Worm (Caenorhabditis elegans) whole organism, early embryonic: ENCODE measurements around the gene otub-3.

Experiments
- F13C5.2 ChIP-seq: sonication (generic microtip); optimal IDR thresholded peaks from 2 replicates; lab custom pipeline; 2017; ENCODE audit warnings: mild to moderate bottlenecking, missing genetic modification characterization, inconsistent platforms, missing compliant biosample characterization
- aly-1 ChIP-seq: sonication (generic microtip); optimal IDR thresholded peaks from 2 replicates; lab custom pipeline; 2016; ENCODE audit warnings: missing genetic modification characterization, missing compliant biosample characterization
- ama-1 ChIP-seq: fragments of 150-350 bp; optimal IDR thresholded peaks from 2 replicates; lab custom pipeline; 2014
- ceh-13 ChIP-seq: fragments of 200-800 bp; sonication (Bioruptor generic); optimal IDR thresholded peaks from 2 replicates; lab custom pipeline; 2018; ENCODE audit warnings: mild to moderate bottlenecking, missing genetic modification characterization, missing compliant biosample characterization
- ceh-36 ChIP-seq: sonication (generic microtip); optimal IDR thresholded peaks from 2 replicates; lab custom pipeline; 2016; ENCODE audit warnings: missing genetic modification characterization, inconsistent platforms, missing compliant biosample characterization
- hmbx-1 ChIP-seq: sonication (generic microtip); optimal IDR thresholded peaks from 2 replicates; lab custom pipeline; 2016; ENCODE audit warnings: mild to moderate bottlenecking, missing genetic modification characterization, missing compliant biosample characterization
- hmg-4 ChIP-seq: fragments of 200-800 bp; sonication (Bioruptor generic); optimal IDR thresholded peaks from 2 replicates; lab custom pipeline; 2018; ENCODE audit warnings: mild to moderate bottlenecking, missing genetic modification characterization, missing compliant biosample characterization
- pes-1 ChIP-seq: fragments of 200-800 bp; sonication (Bioruptor generic); IDR thresholded peaks from 2 replicates; pipeline ENCODE4 v1.3.6; 2022; ENCODE audit warnings: missing genetic modification reagents, missing genetic modification characterization, missing compliant biosample characterization
- scrt-1 ChIP-seq: fragments of 200-800 bp; sonication (Bioruptor generic); IDR thresholded peaks from 2 replicates; pipeline ENCODE4 v1.3.6; 2022; ENCODE audit warnings: missing genetic modification characterization, missing compliant biosample characterization
- sea-1 ChIP-seq: fragments of 200-800 bp; sonication (Bioruptor generic); conservative IDR thresholded peaks from 2 replicates; pipeline ENCODE4 v1.3.6; 2022; ENCODE audit warnings: missing genetic modification characterization, missing compliant biosample characterization
- tbx-11 ChIP-seq: fragments of 200-800 bp; sonication (Bioruptor generic); IDR thresholded peaks from 2 replicates; pipeline ENCODE4 v1.3.6; 2022; ENCODE audit warnings: missing genetic modification characterization, missing compliant biosample characterization

DNA sequence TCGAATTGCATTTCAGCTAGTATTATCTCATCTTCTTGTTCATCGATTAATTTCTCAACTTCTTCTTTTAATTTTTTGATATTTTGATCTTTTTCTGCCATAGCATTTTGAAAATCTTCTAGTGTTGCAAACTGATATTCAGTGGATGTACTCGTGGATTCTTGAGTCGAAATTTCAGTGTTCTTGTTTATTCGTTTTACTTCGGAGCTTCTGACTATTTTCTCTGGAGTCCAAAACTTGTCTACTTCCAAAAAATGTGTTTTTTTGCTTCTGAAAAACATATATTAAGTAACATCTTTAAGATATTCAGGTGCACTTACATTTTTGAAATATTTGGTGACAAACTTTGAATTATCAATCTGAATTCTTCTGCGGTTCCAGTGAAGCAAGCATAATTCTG, 41.6 kb downstream of the otub-3 start, which contains the start of gene F20C5.5:
- TF ChIP-seq tbx-11 (GFP tag; lab: Robert Waterston, UW): no peak
- TF ChIP-seq F13C5.2 (tag; lab: Kevin White, UChicago): no peak
- TF ChIP-seq aly-1: no peak
- TF ChIP-seq ama-1 (lab: Kevin White, UChicago): no peak
- TF ChIP-seq pes-1 (GFP tag; lab: Robert Waterston, UW): no peak
- TF ChIP-seq scrt-1 (GFP tag; lab: Robert Waterston, UW): no peak
- no peak for TF ChIP-seq sea-1
- no peak for TF ChIP-seq hmbx-1 (tag; lab: Kevin White, UChicago)
- no peak for TF ChIP-seq ceh-13
- no peak for TF ChIP-seq hmg-4 (GFP tag; lab: Kevin White, UChicago)
- TF ChIP-seq ceh-36 (tag; lab: Kevin White, UChicago): no peak
